Worm (Caenorhabditis elegans): ENCODE measurements around the gene T16A1.10.

- TF ChIP-seq nhr-11 (tag; optimal IDR thresholded peaks at IDR 0.05), result no peak
- no peak for TF ChIP-seq nhr-12 (tag; optimal IDR thresholded peaks at IDR 0.05)
- TF ChIP-seq ama-1 (optimal IDR thresholded peaks at IDR 0.05), result no peak
- no peak for TF ChIP-seq snpc-4 (tag; optimal IDR thresholded peaks at IDR 0.05)
- no peak for TF ChIP-seq skn-1 (tag; optimal IDR thresholded peaks at IDR 0.05)
- TF ChIP-seq nhr-77 (tag; optimal IDR thresholded peaks at IDR 0.05), result no peak
- TF ChIP-seq lsy-2 (tag; optimal IDR thresholded peaks at IDR 0.05), result no peak
- TF ChIP-seq jun-1 (tag; optimal IDR thresholded peaks at IDR 0.05), result no peak
- no peak for TF ChIP-seq nhr-76 (tag; optimal IDR thresholded peaks at IDR 0.05)
- no peak for TF ChIP-seq fkh-8 (tag; optimal IDR thresholded peaks at IDR 0.05)
- no peak for TF ChIP-seq unc-130 (tag; optimal IDR thresholded peaks at IDR 0.05)
- no peak for TF ChIP-seq nhr-20 (tag; optimal IDR thresholded peaks at IDR 0.05)
These were observed 18.0 kb upstream of the T16A1.10 start, which contains the start of gene R52.5 for ce11 chrII:2109943-2110342.

Data from whole organism, L1 larva.